Worm (Caenorhabditis elegans) whole organism, L2 larva: ENCODE results near the gene prmt-9.
A peak's percentile ranks its signal among the peaks of the same experiment; 100 is the strongest.

Experiments
- ZK546.5 ChIP-seq: sonication (generic microtip); optimal IDR thresholded peaks from 2 replicates; lab custom pipeline; 2017; ENCODE audit warnings: missing biosample characterization, missing genetic modification characterization
- aly-2 ChIP-seq: fragments of 150-350 bp; optimal IDR thresholded peaks from 2 replicates; lab custom pipeline; 2014; ENCODE audit warnings: missing biosample characterization, missing genetic modification characterization
- dmd-4 ChIP-seq: sonication (generic microtip); optimal IDR thresholded peaks from 2 replicates; lab custom pipeline; 2017; ENCODE audit warnings: missing biosample characterization, missing genetic modification characterization
- lin-13 ChIP-seq: fragments of 150-350 bp; optimal IDR thresholded peaks from 2 replicates; lab custom pipeline; 2014; ENCODE audit warnings: missing biosample characterization, missing genetic modification reagents, missing genetic modification characterization
- lin-39 ChIP-seq: fragments of 150-350 bp; optimal IDR thresholded peaks from 2 replicates; lab custom pipeline; 2014; ENCODE audit warnings: missing biosample characterization, missing genetic modification reagents, missing genetic modification characterization
- lsy-2 ChIP-seq, 2 experiments: fragments of 150-350 bp in 1 of 2; sonication (generic microtip) in 1 of 2; optimal IDR thresholded peaks; 2 replicates each; lab custom pipeline; 2014 to 2017; ENCODE audit warnings: missing biosample characterization in 2 of 2, missing genetic modification characterization in 2 of 2
- nhr-12 ChIP-seq: fragments of 150-350 bp; optimal IDR thresholded peaks from 2 replicates; lab custom pipeline; 2014; ENCODE audit warnings: missing biosample characterization, missing genetic modification characterization
- nhr-25 ChIP-seq: fragments of 150-350 bp; sonication (generic microtip); optimal IDR thresholded peaks from 3 replicates; lab custom pipeline; 2014; ENCODE audit warnings: missing biosample characterization, missing genetic modification characterization
- sma-9 ChIP-seq, 2 experiments: fragments of 150-350 bp in 1 of 2; sonication (generic microtip) in 1 of 2; optimal IDR thresholded peaks; 2 replicates each; lab custom pipeline; 2014 to 2016; ENCODE audit warnings: missing genetic modification characterization in 2 of 2, mild to moderate bottlenecking in 1 of 2, missing biosample characterization in 1 of 2, missing compliant biosample characterization in 1 of 2, missing genetic modification reagents in 1 of 2, moderate library complexity in 1 of 2
- snpc-4 ChIP-seq: fragments of 150-350 bp; optimal IDR thresholded peaks from 2 replicates; lab custom pipeline; 2014; ENCODE audit warnings: missing biosample characterization, missing genetic modification characterization
- unc-39 ChIP-seq: fragments of 150-350 bp; optimal IDR thresholded peaks from 2 replicates; lab custom pipeline; 2014; ENCODE audit warnings: missing biosample characterization, missing genetic modification characterization
- unc-62 ChIP-seq: fragments of 150-350 bp; optimal IDR thresholded peaks from 2 replicates; lab custom pipeline; 2014; ENCODE audit warnings: missing biosample characterization, missing genetic modification reagents, missing genetic modification characterization
- ztf-11 ChIP-seq: sonication (generic microtip); optimal IDR thresholded peaks from 2 replicates; lab custom pipeline; 2017; ENCODE audit warnings: missing biosample characterization, missing genetic modification characterization
- ztf-4 ChIP-seq: fragments of 150-350 bp; optimal IDR thresholded peaks from 2 replicates; lab custom pipeline; 2014; ENCODE audit warnings: missing biosample characterization, missing genetic modification characterization

DNA sequence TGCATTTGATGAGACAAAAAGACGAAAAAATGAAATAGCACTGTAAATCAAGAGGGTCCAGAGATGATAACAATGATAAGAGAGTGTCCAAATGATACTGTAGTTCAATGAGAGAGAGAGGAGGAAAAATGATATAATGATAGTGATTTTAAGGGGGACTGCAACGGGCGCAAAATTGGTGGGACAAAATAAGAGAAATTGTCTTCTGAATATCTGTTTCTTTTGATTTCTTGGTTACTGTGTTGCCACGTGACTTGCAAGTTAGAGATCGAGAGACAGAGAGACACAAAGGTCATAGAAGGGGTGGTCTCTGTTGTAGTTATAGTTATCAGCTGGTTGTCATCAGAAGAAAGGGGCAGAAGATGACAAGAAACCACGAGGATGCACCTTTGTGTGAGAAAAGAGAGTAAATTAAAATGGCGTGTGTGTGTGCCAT, 31.8 kb upstream of the prmt-9 start:
- TF ChIP-seq unc-39 (tag; lab: Kevin White, UChicago) (no peak), dmd-4 (tag; lab: Kevin White, UChicago) (no peak), sma-9 (GFP tag; optimal IDR thresholded peaks at IDR 0.05; lab: Kevin White, UChicago) (peak; percentile 89), sma-9 (tag; optimal IDR thresholded peaks at IDR 0.05; lab: Kevin White, UChicago) (no peak), lin-13 (GFP tag; lab: Kevin White, UChicago) (peak; percentile 42), snpc-4 (no peak), lsy-2 (tag; optimal IDR thresholded peaks at IDR 0.05; lab: Kevin White, UChicago) (peak in 1 of 2 experiments; percentile 42), ztf-11 (tag; lab: Kevin White, UChicago) (no peak), aly-2 (tag; lab: Kevin White, UChicago) (no peak), lin-39 (no peak), ztf-4 (tag; lab: Kevin White, UChicago) (no peak), unc-62 (GFP tag; lab: Kevin White, UChicago) (no peak), nhr-25 (tag; lab: Kevin White, UChicago) (peak; percentile 78), nhr-12 (tag; lab: Kevin White, UChicago) (no peak), ZK546.5 (no peak)
